Comparison of ENCODE assay signal across 3 fruit fly cellular contexts in genomic region chr2L:12546966-12547365, dm6.
A peak's percentile ranks its signal among the peaks of the same experiment; 100 is the strongest.
TF ChIP-seq lines count a peak whose summit lies in the region.

No protein-coding gene starts in this region.

- TF ChIP-seq CTCF in whole organism, embryonic (GFP tag; optimal IDR thresholded peaks at IDR 0.05; lab: Kevin White, UChicago): peak; percentile 77

TF ChIP-seq in whole organism, embryonic, 481 proteins besides CTCF, POLR2A, EP300 and RAD21:
- TF ChIP-seq pita (GFP tag; optimal IDR thresholded peaks at IDR 0.05; lab: Kevin White, UChicago): peak; percentile 72
- no peak for TF ChIP-seq Hmx (GFP tag; optimal IDR thresholded peaks at IDR 0.05; lab: Kevin White, UChicago)
- TF ChIP-seq Myb (GFP tag; optimal IDR thresholded peaks at IDR 0.05; lab: Kevin White, UChicago): peak; percentile 20
TF ChIP-seq in whole organism, embryonic: peak in this region for 2.

TF ChIP-seq in whole organism, pupa, 21 proteins besides CTCF, POLR2A, EP300 and RAD21:
- no peak for TF ChIP-seq CG10348 (GFP tag; IDR thresholded peaks at IDR 0.05; lab: Robert Waterston, UW)
- peak; percentile 50 for TF ChIP-seq D1 (tag; optimal IDR thresholded peaks at IDR 0.05; lab: Kevin White, UChicago)

TF ChIP-seq in whole organism, wandering third instar larva, 38 proteins besides CTCF, POLR2A, EP300 and RAD21:
- TF ChIP-seq Myc (optimal IDR thresholded peaks at IDR 0.05; lab: Kevin White, UChicago): peak; percentile 27
- TF ChIP-seq lola (GFP tag; optimal IDR thresholded peaks at IDR 0.05; lab: Kevin White, UChicago): no peak
